Worm (Caenorhabditis elegans) whole organism, L4 larva: ENCODE results near the gene add-2.
A peak's percentile ranks its signal among the peaks of the same experiment; 100 is the strongest.

Experiments
- F10B5.3 ChIP-seq: sonication (generic microtip); optimal IDR thresholded peaks from 2 replicates; lab custom pipeline; 2016; ENCODE audit warnings: mild to moderate bottlenecking, missing genetic modification characterization, missing compliant biosample characterization
- F26F4.8 ChIP-seq: fragments of 200-800 bp; sonication (Bioruptor generic); conservative IDR thresholded peaks from 2 replicates; pipeline ENCODE4 v1.3.6; 2022; ENCODE audit warnings: missing genetic modification characterization, missing compliant biosample characterization
- F37D6.2 ChIP-seq: sonication (generic microtip); optimal IDR thresholded peaks from 2 replicates; lab custom pipeline; 2016; ENCODE audit warnings: mild to moderate bottlenecking, missing genetic modification characterization, missing compliant biosample characterization
- F49E8.2 ChIP-seq: sonication (generic microtip); optimal IDR thresholded peaks from 2 replicates; lab custom pipeline; 2016; ENCODE audit warnings: missing compliant biosample characterization, mild to moderate bottlenecking, missing genetic modification characterization, borderline replicate concordance
- R02D3.7 ChIP-seq: fragments of 150-350 bp; sonication (generic microtip); optimal IDR thresholded peaks from 3 replicates; lab custom pipeline; 2014; ENCODE audit warnings: missing biosample characterization, missing genetic modification characterization
- T20F7.1 ChIP-seq: fragments of 200-800 bp; sonication (Bioruptor generic); optimal IDR thresholded peaks from 2 replicates; lab custom pipeline; 2018; ENCODE audit warnings: mild to moderate bottlenecking, missing genetic modification characterization, missing compliant biosample characterization
- Y48G9A.11 ChIP-seq: fragments of 200-800 bp; sonication (Bioruptor generic); IDR thresholded peaks from 2 replicates; pipeline ENCODE4 v1.3.6; 2022; ENCODE audit warnings: missing genetic modification reagents, missing genetic modification characterization, missing compliant biosample characterization
- Y75B8A.6 ChIP-seq: fragments of 200-800 bp; sonication (Bioruptor generic); IDR thresholded peaks from 2 replicates; pipeline ENCODE4 v1.3.6; 2022; ENCODE audit warnings: missing genetic modification reagents, missing genetic modification characterization, missing compliant biosample characterization
- attf-4 ChIP-seq: sonication (generic microtip); optimal IDR thresholded peaks from 3 replicates; lab custom pipeline; 2017; ENCODE audit warnings: missing biosample characterization, missing genetic modification characterization
- ceh-20 ChIP-seq: fragments of 200-800 bp; sonication (Bioruptor generic); IDR thresholded peaks from 2 replicates; pipeline ENCODE4 v1.3.6; 2022; ENCODE audit warnings: missing genetic modification reagents, missing genetic modification characterization, missing compliant biosample characterization
- ceh-32 ChIP-seq: sonication (generic microtip); optimal IDR thresholded peaks from 2 replicates; lab custom pipeline; 2016; ENCODE audit warnings: mild to moderate bottlenecking, missing genetic modification characterization, missing compliant biosample characterization; ENCODE audit not compliant: poor library complexity
- ceh-82 ChIP-seq: sonication (generic microtip); optimal IDR thresholded peaks from 2 replicates; lab custom pipeline; 2017; ENCODE audit warnings: missing biosample characterization, missing genetic modification characterization
- ces-1 ChIP-seq: fragments of 150-350 bp; sonication (generic microtip); optimal IDR thresholded peaks from 4 replicates; lab custom pipeline; 2014; ENCODE audit warnings: missing biosample characterization, missing genetic modification reagents, missing genetic modification characterization
- cey-2 ChIP-seq: sonication (generic microtip); optimal IDR thresholded peaks from 3 replicates; lab custom pipeline; 2017; ENCODE audit warnings: missing genetic modification characterization, mild to moderate bottlenecking, missing compliant biosample characterization, antibody characterized with exemption, borderline replicate concordance; ENCODE audit not compliant: insufficient read depth
- ctbp-1 ChIP-seq: fragments of 200-800 bp; sonication (Bioruptor generic); IDR thresholded peaks from 2 replicates; pipeline ENCODE4 v1.3.6; 2022; ENCODE audit warnings: missing genetic modification reagents, missing genetic modification characterization, missing compliant biosample characterization
- daf-19 ChIP-seq: fragments of 200-800 bp; sonication (Bioruptor generic); conservative IDR thresholded peaks from 2 replicates; pipeline ENCODE4 v1.3.6; 2022; ENCODE audit warnings: missing genetic modification characterization, missing compliant biosample characterization
- daf-8 ChIP-seq: fragments of 200-800 bp; sonication (Bioruptor generic); IDR thresholded peaks from 2 replicates; pipeline ENCODE4 v1.3.6; 2022; ENCODE audit warnings: missing genetic modification characterization, missing compliant biosample characterization
- duxl-1 ChIP-seq: sonication (generic microtip); optimal IDR thresholded peaks from 2 replicates; lab custom pipeline; 2016; ENCODE audit warnings: mild to moderate bottlenecking, missing genetic modification characterization, moderate library complexity, missing compliant biosample characterization; ENCODE audit not compliant: poor library complexity
- egl-27 ChIP-seq: sonication (generic microtip); optimal IDR thresholded peaks from 3 replicates; lab custom pipeline; 2017; ENCODE audit warnings: missing biosample characterization, missing genetic modification reagents, missing genetic modification characterization
- fkh-10 ChIP-seq: fragments of 150-350 bp; optimal IDR thresholded peaks from 2 replicates; lab custom pipeline; 2014; ENCODE audit warnings: missing biosample characterization, missing genetic modification reagents, missing genetic modification characterization
- gei-8 ChIP-seq: fragments of 200-800 bp; sonication (Bioruptor generic); optimal IDR thresholded peaks from 2 replicates; lab custom pipeline; 2018; ENCODE audit warnings: mild to moderate bottlenecking, missing genetic modification characterization, missing compliant biosample characterization
- hif-1 ChIP-seq, 2 experiments: sonication (generic microtip); optimal IDR thresholded peaks; 2 replicates each; lab custom pipeline; 2016 to 2017; ENCODE audit warnings: missing compliant biosample characterization in 2 of 2, missing genetic modification characterization in 2 of 2, missing genetic modification reagents in 2 of 2, missing genotype in 2 of 2, mild to moderate bottlenecking in 1 of 2
- hlh-11 ChIP-seq: fragments of 200-800 bp; sonication (Bioruptor generic); optimal IDR thresholded peaks from 2 replicates; lab custom pipeline; 2018; ENCODE audit warnings: mild to moderate bottlenecking, missing genetic modification characterization, missing compliant biosample characterization
- jun-1 ChIP-seq: fragments of 150-350 bp; optimal IDR thresholded peaks from 2 replicates; lab custom pipeline; 2014; ENCODE audit warnings: missing biosample characterization, missing genetic modification reagents, missing genetic modification characterization
- lim-7 ChIP-seq: fragments of 200-800 bp; sonication (Bioruptor generic); IDR thresholded peaks from 2 replicates; pipeline ENCODE4 v1.3.6; 2022; ENCODE audit warnings: missing genetic modification characterization, missing compliant biosample characterization
- lin-1 ChIP-seq: fragments of 200-800 bp; sonication (Bioruptor generic); IDR thresholded peaks from 2 replicates; pipeline ENCODE4 v1.3.6; 2022; ENCODE audit warnings: missing genetic modification reagents, missing genetic modification characterization, missing compliant biosample characterization
- lin-13 ChIP-seq: fragments of 150-350 bp; optimal IDR thresholded peaks from 2 replicates; lab custom pipeline; 2014; ENCODE audit warnings: missing biosample characterization, missing genetic modification reagents, missing genetic modification characterization
- lin-15B ChIP-seq: fragments of 150-350 bp; sonication (generic microtip); optimal IDR thresholded peaks from 3 replicates; lab custom pipeline; 2014; ENCODE audit warnings: missing biosample characterization, missing genetic modification characterization
- lin-38 ChIP-seq: fragments of 200-800 bp; sonication (Bioruptor generic); IDR thresholded peaks from 2 replicates; pipeline ENCODE4 v1.3.6; 2022; ENCODE audit warnings: missing genetic modification reagents, missing genetic modification characterization, missing compliant biosample characterization
- lir-3 ChIP-seq: sonication (generic microtip); optimal IDR thresholded peaks from 2 replicates; lab custom pipeline; 2016; ENCODE audit warnings: mild to moderate bottlenecking, missing genetic modification characterization, missing compliant biosample characterization
- madf-5 ChIP-seq, 2 experiments: fragments of 200-800 bp; sonication (Bioruptor generic); IDR thresholded peaks; 2 replicates each; pipeline ENCODE4 v1.3.6; 2022; ENCODE audit warnings: missing compliant biosample characterization in 2 of 2, missing genetic modification characterization in 2 of 2
- mdl-1 ChIP-seq, 2 experiments: fragments of 150-350 bp in 1 of 2; sonication (generic microtip) in 1 of 2; optimal IDR thresholded peaks; 2 replicates each; lab custom pipeline; 2014 to 2017; ENCODE audit warnings: missing biosample characterization in 2 of 2, missing genetic modification characterization in 2 of 2
- mes-2 ChIP-seq: sonication (generic microtip); optimal IDR thresholded peaks from 2 replicates; lab custom pipeline; 2016; ENCODE audit warnings: missing genotype, mild to moderate bottlenecking, missing genetic modification characterization, missing compliant biosample characterization; ENCODE audit not compliant: poor library complexity, severe bottlenecking
- nhr-10 ChIP-seq: fragments of 150-350 bp; optimal IDR thresholded peaks from 2 replicates; lab custom pipeline; 2014; ENCODE audit warnings: missing biosample characterization, missing genetic modification characterization
- nhr-237 ChIP-seq: sonication (generic microtip); optimal IDR thresholded peaks from 2 replicates; lab custom pipeline; 2017; ENCODE audit warnings: missing biosample characterization, missing genetic modification characterization
- pha-4 ChIP-seq, 2 experiments: fragments of 150-350 bp in 1 of 2; fragments of 200-800 bp in 1 of 2; sonication (Bioruptor generic) in 1 of 2; IDR thresholded peaks in 1 of 2; optimal IDR thresholded peaks in 1 of 2; 2 replicates each; pipeline versions ENCODE4 v1.3.6 to Lab custom; 2014 to 2022; ENCODE audit warnings: missing genetic modification characterization in 2 of 2, missing genetic modification reagents in 2 of 2, missing biosample characterization in 1 of 2, missing compliant biosample characterization in 1 of 2
- pqm-1 ChIP-seq: sonication (generic microtip); optimal IDR thresholded peaks from 2 replicates; lab custom pipeline; 2017; ENCODE audit warnings: missing biosample characterization, missing genetic modification characterization
- sdz-12 ChIP-seq: fragments of 200-800 bp; sonication (Bioruptor generic); optimal IDR thresholded peaks from 2 replicates; lab custom pipeline; 2018; ENCODE audit warnings: mild to moderate bottlenecking, missing genetic modification characterization, missing compliant biosample characterization
- spr-1 ChIP-seq: sonication (generic microtip); optimal IDR thresholded peaks from 2 replicates; lab custom pipeline; 2016; ENCODE audit warnings: mild to moderate bottlenecking, missing genetic modification characterization, missing compliant biosample characterization
- spr-3 ChIP-seq: fragments of 200-800 bp; sonication (Bioruptor generic); optimal IDR thresholded peaks from 2 replicates; lab custom pipeline; 2018; ENCODE audit warnings: mild to moderate bottlenecking, missing genetic modification characterization, missing compliant biosample characterization
- tag-97 ChIP-seq: fragments of 200-800 bp; sonication (Bioruptor generic); IDR thresholded peaks from 2 replicates; pipeline ENCODE4 v1.3.6; 2022; ENCODE audit warnings: missing genetic modification characterization, missing compliant biosample characterization
- unc-130 ChIP-seq: sonication (generic microtip); optimal IDR thresholded peaks from 2 replicates; lab custom pipeline; 2016; ENCODE audit warnings: missing genetic modification reagents, missing genetic modification characterization, missing compliant biosample characterization
- unc-62 ChIP-seq, 3 experiments: fragments of 150-350 bp in 1 of 3; sonication (generic microtip); optimal IDR thresholded peaks in 2 of 3; peaks in 1 of 3; 1 replicate in 1 of 3; 2 replicates in 2 of 3; lab custom pipeline; 2014 to 2017; ENCODE audit warnings: missing biosample characterization in 3 of 3, missing genetic modification characterization in 3 of 3, missing genetic modification reagents in 3 of 3, missing genotype in 1 of 3
- zag-1 ChIP-seq: fragments of 150-350 bp; optimal IDR thresholded peaks from 2 replicates; lab custom pipeline; 2014; ENCODE audit warnings: missing biosample characterization, missing genetic modification characterization
- zip-11 ChIP-seq: fragments of 200-800 bp; sonication (Bioruptor generic); IDR thresholded peaks from 2 replicates; pipeline ENCODE4 v1.3.6; 2022; ENCODE audit warnings: missing genetic modification characterization, missing compliant biosample characterization
- zip-2 ChIP-seq: fragments of 150-350 bp; optimal IDR thresholded peaks from 2 replicates; lab custom pipeline; 2014; ENCODE audit warnings: missing biosample characterization, missing genetic modification characterization
- ztf-7 ChIP-seq: fragments of 150-350 bp; optimal IDR thresholded peaks from 2 replicates; lab custom pipeline; 2014; ENCODE audit warnings: missing biosample characterization, missing genetic modification characterization

The add-2 gene

DNA sequence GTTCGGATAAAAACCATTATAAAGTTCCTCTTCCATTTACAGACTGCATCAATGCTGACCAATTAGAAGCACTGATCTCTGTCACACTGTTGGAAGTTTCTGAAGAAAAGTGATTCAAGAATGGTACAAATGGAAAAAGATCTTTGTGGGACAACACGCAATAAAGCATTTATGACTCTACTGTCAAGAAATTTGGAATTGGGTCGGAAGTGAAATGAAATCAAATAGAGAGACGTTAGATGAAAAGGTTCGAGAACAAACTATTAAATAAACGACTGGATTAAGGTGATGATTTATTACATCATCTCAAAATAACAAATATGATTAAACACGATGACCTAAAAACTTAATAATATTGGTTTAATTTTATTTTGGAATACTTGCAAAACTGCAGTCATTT is 6.7 kb downstream of the add-2 start, which contains the start of gene F57F5.3:
TSS of gene F57F5.3 (minus strand) at position 101 of the 400 bp plus-strand sequence.
- TF ChIP-seq T20F7.1 (GFP tag; lab: Kevin White, UChicago) (no peak), lin-1 (GFP tag; lab: Robert Waterston, UW) (no peak)

DNA sequence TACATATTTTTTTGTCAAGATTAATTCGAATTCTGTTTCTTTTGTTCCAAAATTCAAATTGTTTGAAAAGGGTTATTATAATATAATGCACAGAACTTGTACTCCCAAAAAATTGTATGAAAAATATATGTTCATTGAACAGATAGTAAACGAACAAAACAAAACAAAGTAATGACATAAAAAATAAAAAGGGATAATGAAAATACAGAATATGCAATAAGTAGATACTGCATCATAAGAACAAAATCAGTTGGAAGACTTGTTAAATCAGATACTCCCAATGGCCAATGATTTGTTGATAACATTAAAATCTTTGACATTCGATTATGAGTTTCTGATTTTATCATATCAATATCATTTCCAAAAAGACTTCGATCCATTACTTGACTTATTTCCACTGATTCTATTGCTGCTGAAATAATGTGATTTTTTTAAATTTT is 8.7 kb downstream of the add-2 start:
- TF ChIP-seq egl-27 (tag; lab: Kevin White, UChicago) (no peak), duxl-1 (tag; lab: Kevin White, UChicago) (no peak), T20F7.1 (GFP tag; lab: Kevin White, UChicago) (peak; percentile 74), spr-3 (GFP tag; lab: Kevin White, UChicago) (no peak), F10B5.3 (no peak), zip-2 (no peak), lin-13 (GFP tag; lab: Kevin White, UChicago) (no peak), lir-3 (tag; lab: Kevin White, UChicago) (no peak), daf-8 (no peak), R02D3.7 (tag; lab: Kevin White, UChicago) (peak; percentile 32), pqm-1 (tag; lab: Kevin White, UChicago) (no peak), ztf-7 (tag; lab: Kevin White, UChicago) (no peak), Y75B8A.6 (GFP tag; lab: Robert Waterston, UW) (peak; percentile 88), mdl-1 (tag; optimal IDR thresholded peaks at IDR 0.05; lab: Kevin White, UChicago) (peak in 1 of 2 experiments; percentile 7), madf-5 (GFP tag; IDR thresholded peaks at IDR 0.05; lab: Robert Waterston, UW) (no peak), lin-38 (peak; percentile 58), jun-1 (tag; lab: Kevin White, UChicago) (no peak), mes-2 (tag; lab: Kevin White, UChicago) (no peak), nhr-237 (tag; lab: Kevin White, UChicago) (no peak), ceh-82 (tag; lab: Kevin White, UChicago) (no peak), lin-15B (tag; lab: Kevin White, UChicago) (no peak), cey-2 (tag; lab: Kevin White, UChicago) (no peak), nhr-10 (tag; lab: Kevin White, UChicago) (no peak), sdz-12 (GFP tag; lab: Kevin White, UChicago) (no peak), ceh-32 (tag; lab: Kevin White, UChicago) (no peak), attf-4 (tag; lab: Kevin White, UChicago) (peak; percentile 66), ctbp-1 (GFP tag; lab: Robert Waterston, UW) (no peak), unc-62 (GFP tag; optimal IDR thresholded peaks at IDR 0.05 in 1 of 2; lab: Kevin White, UChicago) (peak in 1 of 2 experiments; percentile 91), unc-62 (tag; optimal IDR thresholded peaks at IDR 0.05; lab: Kevin White, UChicago) (no peak), unc-130 (GFP tag; lab: Kevin White, UChicago) (no peak), F26F4.8 (GFP tag; lab: Robert Waterston, UW) (no peak), lim-7 (GFP tag; lab: Robert Waterston, UW) (0 out of 2 replicates have a peak, but pooled peaks have one; percentile 17), F37D6.2 (no peak), Y48G9A.11 (GFP tag; lab: Robert Waterston, UW) (no peak), pha-4 (GFP tag; IDR thresholded peaks at IDR 0.05; lab: Robert Waterston, UW) (0 out of 2 replicates have a peak, but pooled peaks have one; percentile 36), pha-4 (tag; optimal IDR thresholded peaks at IDR 0.05; lab: Kevin White, UChicago) (no peak), fkh-10 (GFP tag; lab: Kevin White, UChicago) (no peak), ces-1 (no peak), daf-19 (no peak), tag-97 (GFP tag; lab: Robert Waterston, UW) (no peak), hlh-11 (tag; lab: Kevin White, UChicago) (peak; percentile 15), ceh-20 (no peak), gei-8 (GFP tag; lab: Kevin White, UChicago) (no peak), F49E8.2 (tag; lab: Kevin White, UChicago) (no peak), zip-11 (GFP tag; lab: Robert Waterston, UW) (no peak), spr-1 (no peak), hif-1 (tag; optimal IDR thresholded peaks at IDR 0.05; lab: Kevin White, UChicago) (no peak), zag-1 (tag; lab: Kevin White, UChicago) (no peak)
